Worm (Caenorhabditis elegans): ENCODE results near the gene C01G6.9.

C01G6.9 gene

ce11 chrII:9284358-9285170, 11.1 kb downstream of the C01G6.9 start:
- TF ChIP-seq mdt-29 (GFP tag; IDR thresholded peaks at IDR 0.05) = no peak
- TF ChIP-seq ceh-62 (tag; optimal IDR thresholded peaks at IDR 0.05) = no peak
- no peak for TF ChIP-seq aly-2 (tag; optimal IDR thresholded peaks at IDR 0.05)
- no peak for TF ChIP-seq unc-130 (GFP tag; optimal IDR thresholded peaks at IDR 0.05)
- TF ChIP-seq lin-15B (tag; optimal IDR thresholded peaks at IDR 0.05) = no peak
- TF ChIP-seq hlh-30 (tag; optimal IDR thresholded peaks at IDR 0.05; ENCODE audit: insufficient read depth) = no peak
- no peak for TF ChIP-seq T20F7.1 (GFP tag; optimal IDR thresholded peaks at IDR 0.05)
- no peak for TF ChIP-seq tag-97 (GFP tag; IDR thresholded peaks at IDR 0.05)
- TF ChIP-seq F10B5.3 (tag; optimal IDR thresholded peaks at IDR 0.05) = no peak
- no peak for TF ChIP-seq lim-7 (GFP tag; IDR thresholded peaks at IDR 0.05)
- peak; percentile 33; the same call in 1 of the 2 replicates for TF ChIP-seq php-3 (GFP tag; IDR thresholded peaks at IDR 0.05)
- TF ChIP-seq snpc-4 (tag; optimal IDR thresholded peaks at IDR 0.05) = no peak
- peak; percentile 66 for TF ChIP-seq nhr-28 (tag; optimal IDR thresholded peaks at IDR 0.05)
- TF ChIP-seq mxl-3 (GFP tag; optimal IDR thresholded peaks at IDR 0.05) = no peak
- peak in 1 of 2 experiments; percentile 52 for TF ChIP-seq lsy-2 (tag; optimal IDR thresholded peaks at IDR 0.05)
- no peak for TF ChIP-seq dmd-8 (GFP tag; IDR thresholded peaks at IDR 0.05)
- no peak; the same call in 1 of the 2 replicates for TF ChIP-seq T26A8.4 (GFP tag; IDR thresholded peaks at IDR 0.05)
- peak; percentile 51 for TF ChIP-seq mes-2 (tag; optimal IDR thresholded peaks at IDR 0.05; ENCODE audit: poor library complexity, severe bottlenecking)
- no peak for TF ChIP-seq pha-4 (GFP tag; IDR thresholded peaks at IDR 0.05)
- TF ChIP-seq pha-4 (tag; optimal IDR thresholded peaks at IDR 0.05) = peak; percentile 51
- TF ChIP-seq ceh-82 (tag; optimal IDR thresholded peaks at IDR 0.05) = no peak
- TF ChIP-seq mxl-2 (GFP tag; conservative IDR thresholded peaks at IDR 0.05) = no peak
- TF ChIP-seq hlh-11 (tag; optimal IDR thresholded peaks at IDR 0.05) = peak; percentile 16
- no peak for TF ChIP-seq nhr-6 (tag; optimal IDR thresholded peaks at IDR 0.05)
- no peak for TF ChIP-seq fos-1 (tag; optimal IDR thresholded peaks at IDR 0.05)
- no peak for TF ChIP-seq egl-43 (GFP tag; IDR thresholded peaks at IDR 0.05)
- no peak for TF ChIP-seq madf-5 (GFP tag; IDR thresholded peaks at IDR 0.05)
- TF ChIP-seq Y105C5A.15 (GFP tag; IDR thresholded peaks at IDR 0.05) = no peak
- peak; percentile 13; the same call in 1 of the 2 replicates for TF ChIP-seq lin-1 (GFP tag; IDR thresholded peaks at IDR 0.05)
- TF ChIP-seq ztf-7 (tag; optimal IDR thresholded peaks at IDR 0.05) = no peak
- no peak for TF ChIP-seq ZK337.2 (GFP tag; IDR thresholded peaks at IDR 0.05)
- TF ChIP-seq vab-7 (GFP tag; IDR thresholded peaks at IDR 0.05) = 0 out of 2 replicates have a peak, but pooled peaks have one; percentile 18
- TF ChIP-seq madf-9 (GFP tag; conservative IDR thresholded peaks at IDR 0.05) = no peak
- TF ChIP-seq lin-29 (GFP tag; IDR thresholded peaks at IDR 0.05) = no peak
- TF ChIP-seq jun-1 (tag; optimal IDR thresholded peaks at IDR 0.05) = no peak
- TF ChIP-seq ama-1 (optimal IDR thresholded peaks at IDR 0.05) = peak; percentile 76
- no peak for TF ChIP-seq skn-1 (tag; optimal IDR thresholded peaks at IDR 0.05)
- no peak for TF ChIP-seq arid-1 (GFP tag; conservative IDR thresholded peaks at IDR 0.05)
- TF ChIP-seq unc-62 (GFP tag; optimal IDR thresholded peaks at IDR 0.05 in 1 of 2) = peak; percentile 38 to 97
- no peak for TF ChIP-seq unc-62 (tag; optimal IDR thresholded peaks at IDR 0.05)
- no peak for TF ChIP-seq zfp-2 (tag; optimal IDR thresholded peaks at IDR 0.05)
- no peak for TF ChIP-seq Y48G9A.11 (GFP tag; IDR thresholded peaks at IDR 0.05)
- TF ChIP-seq dmd-9 (GFP tag; IDR thresholded peaks at IDR 0.05) = no peak
- TF ChIP-seq pqm-1 (tag; optimal IDR thresholded peaks at IDR 0.05) = peak; percentile 80
- no peak for TF ChIP-seq spr-3 (GFP tag; optimal IDR thresholded peaks at IDR 0.05)
- TF ChIP-seq ceh-32 (tag; optimal IDR thresholded peaks at IDR 0.05; ENCODE audit: poor library complexity) = no peak
- no peak for TF ChIP-seq attf-4 (tag; optimal IDR thresholded peaks at IDR 0.05)
- TF ChIP-seq nhr-25 (tag; optimal IDR thresholded peaks at IDR 0.05; ENCODE audit: borderline replicate concordance, insufficient read depth) = peak; percentile 24
- no peak for TF ChIP-seq ceh-44 (GFP tag; IDR thresholded peaks at IDR 0.05)
- TF ChIP-seq daf-16 (GFP tag; optimal IDR thresholded peaks at IDR 0.05) = no peak
- TF ChIP-seq daf-16 (tag; optimal IDR thresholded peaks at IDR 0.05) = peak; percentile 46
